Worm (Caenorhabditis elegans) whole organism, early embryonic: ENCODE data around the gene deg-1.

Experiments
- B0310.2 ChIP-seq: sonication (generic microtip); optimal IDR thresholded peaks from 2 replicates; lab custom pipeline; 2016; ENCODE audit warnings: mild to moderate bottlenecking, missing genetic modification characterization, missing compliant biosample characterization
- F13C5.2 ChIP-seq: sonication (generic microtip); optimal IDR thresholded peaks from 2 replicates; lab custom pipeline; 2017; ENCODE audit warnings: mild to moderate bottlenecking, missing genetic modification characterization, inconsistent platforms, missing compliant biosample characterization
- aly-1 ChIP-seq: sonication (generic microtip); optimal IDR thresholded peaks from 2 replicates; lab custom pipeline; 2016; ENCODE audit warnings: missing genetic modification characterization, missing compliant biosample characterization
- ama-1 ChIP-seq: fragments of 150-350 bp; optimal IDR thresholded peaks from 2 replicates; lab custom pipeline; 2014
- ceh-13 ChIP-seq: fragments of 200-800 bp; sonication (Bioruptor generic); optimal IDR thresholded peaks from 2 replicates; lab custom pipeline; 2018; ENCODE audit warnings: mild to moderate bottlenecking, missing genetic modification characterization, missing compliant biosample characterization
- ceh-36 ChIP-seq: sonication (generic microtip); optimal IDR thresholded peaks from 2 replicates; lab custom pipeline; 2016; ENCODE audit warnings: missing genetic modification characterization, inconsistent platforms, missing compliant biosample characterization
- ets-7 ChIP-seq: sonication (generic microtip); optimal IDR thresholded peaks from 2 replicates; lab custom pipeline; 2016; ENCODE audit warnings: missing genotype, missing genetic modification characterization, missing compliant biosample characterization
- flt-1 ChIP-seq: fragments of 200-800 bp; sonication (Bioruptor generic); IDR thresholded peaks from 2 replicates; pipeline ENCODE4 v1.3.6; 2022; ENCODE audit warnings: missing genetic modification characterization, missing compliant biosample characterization
- hmbx-1 ChIP-seq: sonication (generic microtip); optimal IDR thresholded peaks from 2 replicates; lab custom pipeline; 2016; ENCODE audit warnings: mild to moderate bottlenecking, missing genetic modification characterization, missing compliant biosample characterization
- hmg-4 ChIP-seq: fragments of 200-800 bp; sonication (Bioruptor generic); optimal IDR thresholded peaks from 2 replicates; lab custom pipeline; 2018; ENCODE audit warnings: mild to moderate bottlenecking, missing genetic modification characterization, missing compliant biosample characterization
- hnd-1 ChIP-seq: sonication (generic microtip); optimal IDR thresholded peaks from 2 replicates; lab custom pipeline; 2016; ENCODE audit warnings: missing genetic modification characterization, missing compliant biosample characterization
- pes-1 ChIP-seq: fragments of 200-800 bp; sonication (Bioruptor generic); IDR thresholded peaks from 2 replicates; pipeline ENCODE4 v1.3.6; 2022; ENCODE audit warnings: missing genetic modification reagents, missing genetic modification characterization, missing compliant biosample characterization
- scrt-1 ChIP-seq: fragments of 200-800 bp; sonication (Bioruptor generic); IDR thresholded peaks from 2 replicates; pipeline ENCODE4 v1.3.6; 2022; ENCODE audit warnings: missing genetic modification characterization, missing compliant biosample characterization
- sea-1 ChIP-seq: fragments of 200-800 bp; sonication (Bioruptor generic); conservative IDR thresholded peaks from 2 replicates; pipeline ENCODE4 v1.3.6; 2022; ENCODE audit warnings: missing genetic modification characterization, missing compliant biosample characterization
- tbx-11 ChIP-seq: fragments of 200-800 bp; sonication (Bioruptor generic); IDR thresholded peaks from 2 replicates; pipeline ENCODE4 v1.3.6; 2022; ENCODE audit warnings: missing genetic modification characterization, missing compliant biosample characterization
- tbx-37 ChIP-seq: fragments of 200-800 bp; sonication (Bioruptor generic); conservative IDR thresholded peaks from 2 replicates; pipeline ENCODE4 v1.3.6; 2022; ENCODE audit warnings: missing genetic modification reagents, missing genetic modification characterization, missing compliant biosample characterization
- tra-4 ChIP-seq: sonication (generic microtip); optimal IDR thresholded peaks from 2 replicates; lab custom pipeline; 2017; ENCODE audit warnings: missing genetic modification characterization, missing compliant biosample characterization

deg-1 gene

DNA sequence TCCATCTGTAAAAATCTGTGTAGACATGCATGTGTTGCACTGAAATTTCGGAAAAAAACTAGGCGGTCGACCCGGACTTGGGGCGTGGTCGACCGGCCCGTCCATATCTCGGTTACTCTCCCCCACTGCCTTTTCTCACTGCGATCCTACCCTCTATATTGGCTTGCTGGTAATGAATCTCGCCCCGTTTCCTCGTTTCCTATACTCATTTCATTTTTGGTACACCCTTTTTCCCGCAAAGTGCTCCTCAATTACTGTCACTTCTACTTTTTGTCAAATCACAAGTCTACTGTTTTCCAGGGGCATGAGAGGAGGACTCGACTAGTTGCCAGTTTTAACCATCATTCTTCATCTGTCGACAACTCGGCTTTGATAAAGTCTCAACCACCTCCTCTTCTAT, 33.9 kb upstream of the deg-1 start, which contains the start of gene K09F5.6:
Gene K09F5.6, plus strand, starts transcription at position 301 of the 400 bp plus-strand sequence.
- TF ChIP-seq ceh-13 (GFP tag; lab: Kevin White, UChicago) (no peak), hmg-4 (GFP tag; lab: Kevin White, UChicago) (no peak), ets-7 (no peak), tbx-11 (GFP tag; lab: Robert Waterston, UW) (no peak), ceh-36 (no peak), aly-1 (peak; percentile 23), scrt-1 (GFP tag; lab: Robert Waterston, UW) (no peak)

DNA sequence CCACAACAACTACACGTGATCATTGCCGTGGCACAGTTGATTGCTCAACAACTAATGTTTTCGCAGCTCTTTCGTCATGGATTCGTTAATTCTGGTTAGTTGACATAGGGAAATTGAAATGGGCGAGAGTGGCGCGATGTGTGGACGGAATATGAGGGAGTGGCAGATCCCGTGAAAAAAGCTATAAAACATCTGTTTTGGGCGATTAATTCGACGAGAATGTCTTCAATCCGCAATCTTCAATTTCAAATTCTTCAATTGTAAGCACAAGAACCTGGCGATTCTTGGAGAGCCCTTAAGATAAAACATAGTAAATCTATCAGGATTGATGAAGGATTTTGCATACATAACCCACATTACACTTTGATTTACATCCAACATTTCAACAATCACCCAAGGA, 32.3 kb upstream of the deg-1 start:
- TF ChIP-seq ets-7 (no peak), pes-1 (GFP tag; lab: Robert Waterston, UW) (no peak)

DNA sequence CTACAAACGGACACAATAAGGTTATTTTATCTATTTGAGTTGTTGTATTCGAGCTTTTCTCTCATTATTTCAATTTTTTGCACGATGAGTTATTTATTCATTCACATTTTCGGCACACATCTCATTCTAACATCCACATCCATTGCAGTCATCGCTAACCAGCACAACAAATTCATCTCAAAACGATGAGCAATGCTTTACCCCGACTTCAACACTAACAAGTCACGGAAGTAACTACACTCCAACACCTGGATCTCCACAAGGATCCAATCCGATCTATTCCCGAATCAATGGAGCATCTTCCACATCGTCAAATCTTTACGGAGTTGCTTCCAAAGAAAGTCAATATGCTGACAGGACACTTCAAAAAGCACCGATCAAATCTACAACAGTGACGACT, 28.8 kb upstream of the deg-1 start:
- TF ChIP-seq tbx-37 (GFP tag; lab: Robert Waterston, UW): no peak
- no peak for TF ChIP-seq hmbx-1 (tag; lab: Kevin White, UChicago)
- TF ChIP-seq B0310.2 (tag; lab: Kevin White, UChicago): no peak
- no peak for TF ChIP-seq aly-1
- TF ChIP-seq ceh-13 (GFP tag; lab: Kevin White, UChicago): no peak
- no peak for TF ChIP-seq scrt-1 (GFP tag; lab: Robert Waterston, UW)
- TF ChIP-seq pes-1 (GFP tag; lab: Robert Waterston, UW): no peak

DNA sequence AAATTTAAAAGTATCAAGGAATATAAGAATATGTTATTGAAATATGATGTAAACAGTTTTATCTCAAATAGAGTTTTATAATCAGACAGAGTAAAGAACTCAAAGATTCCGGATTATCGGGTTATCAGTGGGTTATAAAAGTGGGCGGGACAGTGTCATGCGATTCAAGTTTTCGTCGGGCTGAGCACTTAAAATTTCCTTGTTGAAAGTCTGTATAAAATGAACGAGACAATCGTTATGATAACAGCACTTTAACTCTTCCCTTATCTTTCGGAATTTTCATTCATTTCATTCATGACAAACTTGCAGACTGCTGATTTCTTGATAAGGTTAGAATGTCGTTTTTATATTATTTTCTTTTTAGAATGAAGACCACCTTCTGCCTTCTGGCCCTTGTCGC, 27.3 kb upstream of the deg-1 start, which contains the start of gene spp-14:
Gene spp-14, plus strand, starts transcription at position 365 of the 400 bp plus-strand sequence.
- TF ChIP-seq ets-7: no peak
- TF ChIP-seq F13C5.2 (tag; lab: Kevin White, UChicago): no peak
- TF ChIP-seq hnd-1 (tag; lab: Kevin White, UChicago): no peak
- no peak for TF ChIP-seq hmg-4 (GFP tag; lab: Kevin White, UChicago)
- no peak for TF ChIP-seq tbx-11 (GFP tag; lab: Robert Waterston, UW)
- no peak for TF ChIP-seq tra-4 (tag; lab: Kevin White, UChicago)
- no peak for TF ChIP-seq B0310.2 (tag; lab: Kevin White, UChicago)
- no peak for TF ChIP-seq hmbx-1 (tag; lab: Kevin White, UChicago)
- TF ChIP-seq aly-1: no peak
- TF ChIP-seq ama-1 (lab: Kevin White, UChicago): no peak
- no peak for TF ChIP-seq tbx-37 (GFP tag; lab: Robert Waterston, UW)
- no peak for TF ChIP-seq scrt-1 (GFP tag; lab: Robert Waterston, UW)
- TF ChIP-seq flt-1 (GFP tag; lab: Robert Waterston, UW): no peak
- TF ChIP-seq ceh-13 (GFP tag; lab: Kevin White, UChicago): no peak
- no peak for TF ChIP-seq pes-1 (GFP tag; lab: Robert Waterston, UW)
- TF ChIP-seq ceh-36: no peak
- TF ChIP-seq sea-1 (GFP tag; lab: Robert Waterston, UW): no peak

DNA sequence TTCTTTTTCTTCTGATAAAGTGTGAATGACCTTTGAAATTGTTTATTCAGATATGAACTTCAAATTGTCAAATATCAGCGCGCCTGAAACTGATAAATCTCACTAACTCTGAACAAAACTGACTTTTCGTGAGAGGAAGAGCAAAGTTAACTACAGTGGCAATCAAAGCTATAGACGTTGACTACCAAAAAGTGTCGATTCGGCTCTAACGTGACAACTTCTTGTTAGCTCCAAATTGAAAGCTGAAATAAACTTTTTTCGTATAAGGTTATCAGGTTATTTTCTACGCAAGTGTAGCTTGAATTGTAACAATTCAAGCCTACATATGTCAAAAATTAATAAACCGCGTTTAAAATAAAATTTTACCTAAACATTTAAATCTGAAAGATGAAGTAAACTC, 26.5 kb upstream of the deg-1 start:
- TF ChIP-seq ceh-13 (GFP tag; lab: Kevin White, UChicago): no peak
- no peak for TF ChIP-seq scrt-1 (GFP tag; lab: Robert Waterston, UW)

DNA sequence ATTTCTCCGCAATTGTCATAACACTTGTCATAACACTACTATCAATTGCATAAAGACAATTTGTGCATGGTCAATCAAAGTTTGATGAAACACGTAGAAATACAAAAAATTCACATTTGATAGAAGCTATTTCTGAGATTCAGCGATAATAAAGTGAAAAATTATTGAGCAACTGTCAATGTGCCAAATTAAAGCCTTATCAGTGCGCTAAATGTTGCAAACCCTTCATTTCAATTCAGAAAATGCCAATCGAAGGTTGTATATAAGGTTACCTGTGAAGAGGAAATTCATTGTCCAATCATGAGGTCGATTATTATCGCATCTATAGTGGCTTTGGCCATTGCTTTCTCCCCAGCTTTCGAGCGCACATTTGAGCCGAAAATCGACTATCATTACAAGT, 25.3 kb upstream of the deg-1 start, which contains the start of gene vit-1:
Gene vit-1, plus strand, starts transcription at position 289 of the 400 bp plus-strand sequence.
- TF ChIP-seq tbx-37 (GFP tag; lab: Robert Waterston, UW): no peak
- no peak for TF ChIP-seq hmg-4 (GFP tag; lab: Kevin White, UChicago)
- TF ChIP-seq B0310.2 (tag; lab: Kevin White, UChicago): no peak
- no peak for TF ChIP-seq aly-1
- no peak for TF ChIP-seq F13C5.2 (tag; lab: Kevin White, UChicago)
- TF ChIP-seq tra-4 (tag; lab: Kevin White, UChicago): no peak
- no peak for TF ChIP-seq sea-1 (GFP tag; lab: Robert Waterston, UW)
- TF ChIP-seq ceh-13 (GFP tag; lab: Kevin White, UChicago): no peak
- no peak for TF ChIP-seq hnd-1 (tag; lab: Kevin White, UChicago)
- TF ChIP-seq scrt-1 (GFP tag; lab: Robert Waterston, UW): no peak
- no peak for TF ChIP-seq ceh-36
- no peak for TF ChIP-seq tbx-11 (GFP tag; lab: Robert Waterston, UW)
- TF ChIP-seq ama-1 (lab: Kevin White, UChicago): no peak
- no peak for TF ChIP-seq ets-7
- no peak for TF ChIP-seq pes-1 (GFP tag; lab: Robert Waterston, UW)
- TF ChIP-seq flt-1 (GFP tag; lab: Robert Waterston, UW): no peak
- no peak for TF ChIP-seq hmbx-1 (tag; lab: Kevin White, UChicago)

DNA sequence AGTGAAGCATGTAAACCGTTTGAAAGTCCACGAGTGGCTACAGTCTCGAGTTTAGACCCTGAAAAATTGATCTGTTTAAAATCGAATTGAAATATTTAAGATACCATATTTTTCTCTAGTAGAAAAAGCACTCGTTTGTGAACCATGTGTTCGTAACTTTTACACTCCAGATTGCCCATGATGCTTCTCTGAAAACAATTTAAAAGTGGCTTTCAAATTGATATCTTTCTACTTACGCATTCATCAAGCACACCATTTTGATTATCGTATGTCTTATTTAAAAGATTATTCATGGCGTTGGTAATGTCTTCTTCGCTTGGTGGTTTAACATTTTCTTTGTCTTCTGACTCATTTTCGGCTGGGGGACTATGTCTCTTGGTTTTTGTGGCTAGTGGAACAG, 19.3 kb upstream of the deg-1 start:
- no peak for TF ChIP-seq tbx-11 (GFP tag; lab: Robert Waterston, UW)
- no peak for TF ChIP-seq flt-1 (GFP tag; lab: Robert Waterston, UW)
- TF ChIP-seq F13C5.2 (tag; lab: Kevin White, UChicago): no peak
- no peak for TF ChIP-seq ama-1 (lab: Kevin White, UChicago)

DNA sequence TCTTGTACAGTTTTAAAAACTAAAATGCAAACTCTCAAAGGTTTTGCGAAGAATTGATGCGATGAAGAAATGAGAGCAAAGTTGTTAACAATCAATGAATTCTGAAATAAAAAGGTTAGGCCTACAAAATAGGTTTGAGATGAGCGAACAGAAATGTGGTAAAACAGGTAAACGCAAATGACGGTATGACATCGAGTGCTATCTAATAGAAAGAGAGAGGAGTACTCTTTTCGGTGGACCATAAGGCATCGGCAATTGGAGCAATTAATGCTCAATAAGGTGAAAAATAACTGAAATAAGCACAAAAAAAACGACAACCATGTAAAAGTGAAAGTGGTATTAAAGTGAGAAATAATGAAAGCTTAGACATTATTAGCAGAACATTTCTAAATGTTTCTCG, 16.7 kb upstream of the deg-1 start, which contains the start of gene set-12:
Gene set-12, minus strand, starts transcription at position 101 of the 400 bp plus-strand sequence.
- TF ChIP-seq tbx-37 (GFP tag; lab: Robert Waterston, UW) (no peak), sea-1 (GFP tag; lab: Robert Waterston, UW) (no peak), flt-1 (GFP tag; lab: Robert Waterston, UW) (no peak), hnd-1 (tag; lab: Kevin White, UChicago) (no peak), pes-1 (GFP tag; lab: Robert Waterston, UW) (no peak), tra-4 (tag; lab: Kevin White, UChicago) (no peak)
